Fruit fly (Drosophila melanogaster) whole organism, adult: Measurements from ENCODE around the gene CG43064.

ENCODE experiments used
- CG11617 ChIP-seq: fragments of 200-800 bp; sonication (Bioruptor generic); optimal IDR thresholded peaks from 2 replicates; lab custom pipeline; 2017; ENCODE audit warnings: mild to moderate bottlenecking, missing biosample characterization, missing genetic modification reagents, missing genetic modification characterization
- CG12768 ChIP-seq: fragments of 200-800 bp; sonication (Bioruptor generic); optimal IDR thresholded peaks from 2 replicates; lab custom pipeline; 2017; ENCODE audit warnings: missing biosample characterization, missing genetic modification characterization, mild to moderate bottlenecking, moderate library complexity, missing genetic modification reagents
- CG14711 ChIP-seq: fragments of 200-800 bp; sonication (Bioruptor generic); optimal IDR thresholded peaks from 2 replicates; lab custom pipeline; 2018; ENCODE audit warnings: missing biosample characterization, mild to moderate bottlenecking, missing genetic modification characterization, moderate library complexity
- CG1620 ChIP-seq: fragments of 200-800 bp; sonication (Bioruptor generic); optimal IDR thresholded peaks from 2 replicates; lab custom pipeline; 2016; ENCODE audit warnings: missing biosample characterization, missing genetic modification characterization
- CG33017 ChIP-seq: fragments of 200-800 bp; sonication (Bioruptor generic); optimal IDR thresholded peaks from 2 replicates; lab custom pipeline; 2018; ENCODE audit warnings: missing biosample characterization, mild to moderate bottlenecking, missing genetic modification characterization, moderate library complexity
- CG5204 ChIP-seq: fragments of 200-800 bp; sonication (Bioruptor generic); optimal IDR thresholded peaks from 2 replicates; lab custom pipeline; 2016; ENCODE audit warnings: missing biosample characterization, missing genetic modification characterization
- CG7045 ChIP-seq: fragments of 200-800 bp; sonication (Bioruptor generic); optimal IDR thresholded peaks from 2 replicates; lab custom pipeline; 2017; ENCODE audit warnings: missing biosample characterization, mild to moderate bottlenecking, missing genetic modification characterization
- CG7101 ChIP-seq: fragments of 200-800 bp; sonication (Bioruptor generic); optimal IDR thresholded peaks from 2 replicates; lab custom pipeline; 2018; ENCODE audit warnings: missing biosample characterization, mild to moderate bottlenecking, missing genetic modification characterization, moderate library complexity
- Clk ChIP-seq: fragments of 200-800 bp; sonication (Bioruptor generic); optimal IDR thresholded peaks from 2 replicates; lab custom pipeline; 2017; ENCODE audit warnings: missing biosample characterization, missing genetic modification characterization
- Crg-1 ChIP-seq: fragments of 200-800 bp; sonication (Bioruptor generic); optimal IDR thresholded peaks from 2 replicates; lab custom pipeline; 2016; ENCODE audit warnings: missing biosample characterization, missing genetic modification characterization
- Hr96 ChIP-seq: fragments of 200-800 bp; sonication (Bioruptor generic); optimal IDR thresholded peaks from 2 replicates; lab custom pipeline; 2016; ENCODE audit warnings: missing biosample characterization, missing genetic modification characterization
- Mnt ChIP-seq: fragments of 200-800 bp; sonication (Bioruptor generic); optimal IDR thresholded peaks from 2 replicates; lab custom pipeline; 2016; ENCODE audit warnings: missing biosample characterization, mild to moderate bottlenecking, missing genetic modification characterization
- bab1 ChIP-seq: fragments of 200-800 bp; sonication (Bioruptor generic); optimal IDR thresholded peaks from 3 replicates; lab custom pipeline; 2019; ENCODE audit warnings: missing biosample characterization, mild to moderate bottlenecking, missing genetic modification characterization, moderate library complexity
- cic ChIP-seq: fragments of 200-800 bp; sonication (Bioruptor generic); optimal IDR thresholded peaks from 2 replicates; lab custom pipeline; 2017; ENCODE audit warnings: missing biosample characterization, mild to moderate bottlenecking, missing genetic modification characterization, moderate library complexity
- cnc ChIP-seq, 2 experiments: fragments of >200 bp; optimal IDR thresholded peaks; 2 replicates each; lab custom pipeline; 2017
- kay ChIP-seq: fragments of 200-800 bp; sonication (Bioruptor generic); peaks from one replicate; lab custom pipeline; 2016; ENCODE audit warnings: missing biosample characterization, missing genetic modification characterization, borderline replicate concordance
- ovo ChIP-seq: fragments of 200-800 bp; sonication (Bioruptor generic); optimal IDR thresholded peaks from 2 replicates; lab custom pipeline; 2016; ENCODE audit warnings: missing biosample characterization, missing genetic modification characterization
- pad ChIP-seq: fragments of 200-800 bp; sonication (Bioruptor generic); optimal IDR thresholded peaks from 3 replicates; lab custom pipeline; 2017; ENCODE audit warnings: missing biosample characterization, missing genetic modification characterization, mild to moderate bottlenecking, moderate library complexity, missing genetic modification reagents
- tj ChIP-seq: fragments of 200-800 bp; sonication (Bioruptor generic); optimal IDR thresholded peaks from 3 replicates; lab custom pipeline; 2017; ENCODE audit warnings: missing biosample characterization, mild to moderate bottlenecking, missing genetic modification characterization, moderate library complexity
- toe ChIP-seq: fragments of 200-800 bp; sonication (Bioruptor generic); optimal IDR thresholded peaks from 2 replicates; lab custom pipeline; 2016; ENCODE audit warnings: missing biosample characterization, missing genetic modification characterization

CG43064 gene

DNA sequence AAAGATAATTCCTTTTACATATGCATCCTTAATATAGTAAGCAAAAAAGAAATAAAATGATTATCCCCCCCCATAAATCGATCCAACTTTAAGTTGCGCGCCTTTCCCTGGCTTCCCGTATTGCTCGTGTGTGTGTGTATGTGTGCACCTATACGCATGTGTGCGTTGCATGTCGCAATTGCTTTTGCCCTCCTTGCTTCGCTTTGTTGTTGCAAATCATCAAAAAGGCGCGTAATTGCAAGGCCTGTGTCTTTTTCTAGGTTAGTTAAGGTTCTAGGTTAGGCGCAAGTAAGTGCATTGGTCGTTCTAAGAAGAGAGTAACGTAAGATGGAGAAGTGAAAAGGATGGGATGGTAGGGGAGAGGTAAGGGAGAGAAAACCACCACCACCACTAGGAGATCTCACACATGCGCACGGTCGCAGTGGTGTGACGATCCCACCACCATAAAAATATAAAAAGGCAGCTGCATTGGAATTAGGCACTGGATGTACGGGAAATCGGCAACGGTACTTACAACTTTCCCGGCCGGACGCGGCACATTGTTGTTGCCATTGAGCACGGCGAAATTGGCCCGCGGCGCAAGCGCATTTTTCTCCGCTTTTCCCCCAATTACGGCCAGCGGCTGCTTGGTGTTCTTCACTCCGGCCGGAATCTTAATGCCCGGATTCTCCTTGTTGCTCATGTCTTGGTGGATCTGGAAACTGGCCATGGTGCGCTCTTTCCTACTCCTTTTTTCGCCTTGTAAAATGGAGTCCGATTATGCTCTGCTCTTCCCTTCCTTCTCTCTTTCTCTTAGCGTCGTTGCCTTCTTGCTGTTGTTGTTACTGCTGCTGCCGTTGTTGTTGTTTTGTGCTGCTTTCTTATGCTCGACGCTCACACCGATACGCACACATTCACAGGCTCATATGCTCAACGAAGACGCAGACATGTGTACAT is 3.9 kb downstream of the CG43064 start:
- TF ChIP-seq Hr96 (GFP tag; lab: Kevin White, UChicago), result no peak
- TF ChIP-seq tj (GFP tag; lab: Kevin White, UChicago), result no peak
- no peak for TF ChIP-seq bab1
- TF ChIP-seq pad (GFP tag; lab: Kevin White, UChicago), result peak; percentile 7
- no peak for TF ChIP-seq ovo (GFP tag; lab: Kevin White, UChicago)

DNA sequence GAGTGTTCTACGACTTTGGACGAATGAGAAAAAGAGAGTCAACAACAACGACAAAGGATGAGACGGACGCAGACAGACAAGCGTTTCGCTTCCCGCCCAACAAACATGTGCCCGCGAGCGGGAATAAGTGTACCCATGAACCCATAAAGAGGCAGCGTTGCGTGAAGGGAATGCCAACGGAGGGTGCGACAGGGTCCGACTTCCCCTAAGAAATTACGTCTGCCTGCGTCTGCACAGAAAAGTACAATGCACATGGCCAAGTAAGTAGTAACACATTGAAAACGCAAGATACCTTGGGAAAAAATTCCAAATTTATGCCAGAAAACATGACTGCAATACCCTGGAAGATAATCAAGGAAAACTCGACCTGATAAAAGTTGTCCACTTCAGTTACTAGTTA is 5.3 kb downstream of the CG43064 start:
- TF ChIP-seq CG12768 (no peak), CG33017 (no peak), CG7101 (no peak)

- TF ChIP-seq tj (GFP tag; lab: Kevin White, UChicago), result no peak
- no peak for TF ChIP-seq pad (GFP tag; lab: Kevin White, UChicago)
- no peak for TF ChIP-seq CG7101
- no peak for TF ChIP-seq CG33017
- no peak for TF ChIP-seq ovo (GFP tag; lab: Kevin White, UChicago)
- no peak for TF ChIP-seq Hr96 (GFP tag; lab: Kevin White, UChicago)
- TF ChIP-seq CG14711, result no peak
- no peak for TF ChIP-seq bab1
- no peak for TF ChIP-seq cnc (optimal IDR thresholded peaks at IDR 0.05; lab: Kevin White, UChicago)
- TF ChIP-seq kay, result no peak
These were observed 7.8 kb downstream of the CG43064 start, which contains the start of gene CG7264 for dm6 chr3L:11828730-11829129. Gene CG7264 (plus strand): TSS chr3L:11829030.

- TF ChIP-seq Hr96 (GFP tag; lab: Kevin White, UChicago), result no peak
- TF ChIP-seq toe, result no peak
- no peak for TF ChIP-seq CG33017
- no peak for TF ChIP-seq CG12768
- TF ChIP-seq cic (GFP tag; lab: Kevin White, UChicago), result no peak
- no peak for TF ChIP-seq pad (GFP tag; lab: Kevin White, UChicago)
- no peak for TF ChIP-seq cnc (optimal IDR thresholded peaks at IDR 0.05; lab: Kevin White, UChicago)
- TF ChIP-seq CG11617 (GFP tag; lab: Kevin White, UChicago), result no peak
- TF ChIP-seq CG14711, result no peak
- no peak for TF ChIP-seq Crg-1 (GFP tag; lab: Kevin White, UChicago)
- no peak for TF ChIP-seq kay
- TF ChIP-seq ovo (GFP tag; lab: Kevin White, UChicago), result no peak
These were observed 10.9 kb downstream of the CG43064 start, which contains the start of gene CG32095 for dm6 chr3L:11825560-11826153. Gene CG32095 (minus strand): TSS chr3L:11825732.

dm6 chr3L:11822446-11823334 is 13.8 kb downstream of the CG43064 start, which contains the start of gene RpL10Ab:
Gene RpL10Ab (plus strand): TSS chr3L:11822851.
- TF ChIP-seq Clk (GFP tag; lab: Kevin White, UChicago) (no peak), Hr96 (GFP tag; lab: Kevin White, UChicago) (peak; percentile 50), CG12768 (peak; percentile 38), toe (peak; percentile 60), tj (GFP tag; lab: Kevin White, UChicago) (peak; percentile 26), CG33017 (peak; percentile 58), cic (GFP tag; lab: Kevin White, UChicago) (no peak), ovo (GFP tag; lab: Kevin White, UChicago) (peak; percentile 51), CG5204 (GFP tag; lab: Kevin White, UChicago) (peak; percentile 24), CG7101 (peak; percentile 72), pad (GFP tag; lab: Kevin White, UChicago) (peak; percentile 49), CG1620 (GFP tag; lab: Kevin White, UChicago) (peak; percentile 77), CG7045 (GFP tag; lab: Kevin White, UChicago) (peak; percentile 15), Mnt (GFP tag; lab: Kevin White, UChicago) (peak; percentile 88), cnc (optimal IDR thresholded peaks at IDR 0.05; lab: Kevin White, UChicago) (no peak), CG14711 (peak; percentile 40), bab1 (peak; percentile 72), Crg-1 (GFP tag; lab: Kevin White, UChicago) (no peak), CG11617 (GFP tag; lab: Kevin White, UChicago) (peak; percentile 73), kay (peak; percentile 89)
